Worm (Caenorhabditis elegans) whole organism, late embryonic: Measurements from ENCODE around the gene nhr-167.

ENCODE experiments used
- T23F11.4 ChIP-seq: fragments of 200-800 bp; sonication (Bioruptor generic); optimal IDR thresholded peaks from 2 replicates; lab custom pipeline; 2018; ENCODE audit warnings: mild to moderate bottlenecking, missing genetic modification characterization, missing compliant biosample characterization
- ahr-1 ChIP-seq: sonication (generic microtip); optimal IDR thresholded peaks from 2 replicates; lab custom pipeline; 2016; ENCODE audit warnings: missing genetic modification characterization, missing compliant biosample characterization
- ama-1 ChIP-seq: fragments of 150-350 bp; optimal IDR thresholded peaks from 2 replicates; lab custom pipeline; 2014
- ceh-14 ChIP-seq: sonication (generic microtip); optimal IDR thresholded peaks from 2 replicates; lab custom pipeline; 2016; ENCODE audit warnings: missing genotype, missing genetic modification characterization, missing compliant biosample characterization
- ceh-30 ChIP-seq: fragments of 150-350 bp; optimal IDR thresholded peaks from 2 replicates; lab custom pipeline; 2014; ENCODE audit warnings: missing biosample characterization, missing genetic modification characterization
- ceh-31 ChIP-seq: sonication (generic microtip); optimal IDR thresholded peaks from 2 replicates; lab custom pipeline; 2016; ENCODE audit warnings: missing genetic modification characterization, missing compliant biosample characterization
- ceh-45 ChIP-seq: fragments of 200-800 bp; sonication (Bioruptor generic); IDR thresholded peaks from 2 replicates; pipeline ENCODE4 v1.3.6; 2022; ENCODE audit warnings: missing genetic modification reagents, missing genetic modification characterization, missing compliant biosample characterization
- ceh-48 ChIP-seq: sonication (generic microtip); optimal IDR thresholded peaks from 2 replicates; lab custom pipeline; 2016; ENCODE audit warnings: missing genetic modification characterization, inconsistent platforms, missing compliant biosample characterization
- ceh-6 ChIP-seq: fragments of 200-800 bp; sonication (Bioruptor generic); optimal IDR thresholded peaks from 2 replicates; lab custom pipeline; 2018; ENCODE audit warnings: mild to moderate bottlenecking, missing genetic modification characterization, missing compliant biosample characterization
- ceh-9 ChIP-seq: sonication (generic microtip); optimal IDR thresholded peaks from 2 replicates; lab custom pipeline; 2016; ENCODE audit warnings: mild to moderate bottlenecking, missing genetic modification characterization, inconsistent platforms, missing compliant biosample characterization
- che-1 ChIP-seq: sonication (generic microtip); optimal IDR thresholded peaks from 2 replicates; lab custom pipeline; 2016; ENCODE audit warnings: mild to moderate bottlenecking, missing genetic modification characterization, missing compliant biosample characterization
- dmd-4 ChIP-seq: sonication (generic microtip); optimal IDR thresholded peaks from 2 replicates; lab custom pipeline; 2016; ENCODE audit warnings: borderline replicate concordance, missing genetic modification characterization, missing compliant biosample characterization
- elt-2 ChIP-seq: sonication (generic microtip); optimal IDR thresholded peaks from 2 replicates; lab custom pipeline; 2016; ENCODE audit warnings: missing genetic modification reagents, missing genetic modification characterization, missing compliant biosample characterization
- elt-4 ChIP-seq: sonication (generic microtip); optimal IDR thresholded peaks from 2 replicates; lab custom pipeline; 2016; ENCODE audit warnings: missing genetic modification characterization, missing compliant biosample characterization
- ets-4 ChIP-seq: sonication (generic microtip); optimal IDR thresholded peaks from 2 replicates; lab custom pipeline; 2016; ENCODE audit warnings: missing genetic modification characterization, missing compliant biosample characterization
- fkh-10 ChIP-seq: fragments of 150-350 bp; optimal IDR thresholded peaks from 2 replicates; lab custom pipeline; 2014; ENCODE audit warnings: missing biosample characterization, missing genetic modification reagents, missing genetic modification characterization
- fkh-6 ChIP-seq: sonication (generic microtip); optimal IDR thresholded peaks from 2 replicates; lab custom pipeline; 2016; ENCODE audit warnings: missing genetic modification characterization, missing compliant biosample characterization
- gmeb-2 ChIP-seq: sonication (generic microtip); optimal IDR thresholded peaks from 2 replicates; lab custom pipeline; 2016; ENCODE audit warnings: missing genetic modification characterization, inconsistent platforms, missing compliant biosample characterization
- hlh-13 ChIP-seq: fragments of 200-800 bp; sonication (Bioruptor generic); optimal IDR thresholded peaks from 2 replicates; lab custom pipeline; 2018; ENCODE audit warnings: mild to moderate bottlenecking, missing genetic modification characterization, missing compliant biosample characterization
- hlh-30 ChIP-seq: sonication (generic microtip); optimal IDR thresholded peaks from 2 replicates; lab custom pipeline; 2017; ENCODE audit warnings: antibody characterized with exemption, missing genetic modification characterization, missing compliant biosample characterization; ENCODE audit not compliant: insufficient read depth
- hlh-8 ChIP-seq: sonication (generic microtip); optimal IDR thresholded peaks from 2 replicates; lab custom pipeline; 2016; ENCODE audit warnings: missing genotype, missing genetic modification characterization, missing compliant biosample characterization
- lin-11 ChIP-seq: fragments of 200-800 bp; sonication (Bioruptor generic); optimal IDR thresholded peaks from 2 replicates; lab custom pipeline; 2018; ENCODE audit warnings: mild to moderate bottlenecking, missing genetic modification characterization, missing compliant biosample characterization
- mec-3 ChIP-seq: sonication (generic microtip); optimal IDR thresholded peaks from 2 replicates; lab custom pipeline; 2016; ENCODE audit warnings: borderline replicate concordance, missing genetic modification characterization, missing compliant biosample characterization
- nhr-11 ChIP-seq: fragments of 150-350 bp; optimal IDR thresholded peaks from 2 replicates; lab custom pipeline; 2014; ENCODE audit warnings: missing biosample characterization, missing genetic modification characterization
- npax-4 ChIP-seq: sonication (generic microtip); optimal IDR thresholded peaks from 2 replicates; lab custom pipeline; 2016; ENCODE audit warnings: missing genetic modification characterization, missing compliant biosample characterization
- pag-3 ChIP-seq: sonication (generic microtip); optimal IDR thresholded peaks from 2 replicates; lab custom pipeline; 2016; ENCODE audit warnings: missing compliant biosample characterization, missing genetic modification characterization, borderline replicate concordance
- pat-9 ChIP-seq: fragments of 200-800 bp; sonication (Bioruptor generic); optimal IDR thresholded peaks from 2 replicates; lab custom pipeline; 2018; ENCODE audit warnings: mild to moderate bottlenecking, missing genetic modification characterization, moderate library complexity, missing compliant biosample characterization
- pax-1 ChIP-seq: fragments of 150-350 bp; optimal IDR thresholded peaks from 2 replicates; lab custom pipeline; 2014; ENCODE audit warnings: missing biosample characterization, missing genetic modification characterization
- pha-2 ChIP-seq: sonication (generic microtip); optimal IDR thresholded peaks from 2 replicates; lab custom pipeline; 2017; ENCODE audit warnings: mild to moderate bottlenecking, missing genetic modification characterization, missing compliant biosample characterization
- pros-1 ChIP-seq: fragments of 150-350 bp; optimal IDR thresholded peaks from 2 replicates; lab custom pipeline; 2014; ENCODE audit warnings: missing biosample characterization, missing genetic modification reagents, missing genetic modification characterization
- rnt-1 ChIP-seq: sonication (generic microtip); optimal IDR thresholded peaks from 2 replicates; lab custom pipeline; 2016; ENCODE audit warnings: missing genetic modification characterization, missing compliant biosample characterization
- sox-2 ChIP-seq: fragments of 200-800 bp; sonication (Bioruptor generic); IDR thresholded peaks from 2 replicates; pipeline ENCODE4 v1.3.6; 2022; ENCODE audit warnings: missing genetic modification reagents, missing genetic modification characterization, missing compliant biosample characterization
- syd-9 ChIP-seq: sonication (generic microtip); optimal IDR thresholded peaks from 2 replicates; lab custom pipeline; 2016; ENCODE audit warnings: mild to moderate bottlenecking, missing genetic modification characterization, moderate library complexity, missing compliant biosample characterization
- ttx-3 ChIP-seq: sonication (generic microtip); optimal IDR thresholded peaks from 2 replicates; lab custom pipeline; 2016; ENCODE audit warnings: missing genetic modification reagents, missing genetic modification characterization, missing compliant biosample characterization
- unc-3 ChIP-seq, 2 experiments: fragments of 200-800 bp in 1 of 2; sonication (Bioruptor generic) in 1 of 2; sonication (generic microtip) in 1 of 2; conservative IDR thresholded peaks in 1 of 2; optimal IDR thresholded peaks in 1 of 2; 2 replicates each; pipeline versions ENCODE4 v1.3.6 to Lab custom; 2016 to 2022; ENCODE audit warnings: missing compliant biosample characterization in 2 of 2, missing genetic modification characterization in 2 of 2, missing genetic modification reagents in 1 of 2
- unc-42 ChIP-seq: sonication (generic microtip); optimal IDR thresholded peaks from 2 replicates; lab custom pipeline; 2016; ENCODE audit warnings: missing genotype, missing genetic modification characterization, missing compliant biosample characterization
- unc-86 ChIP-seq: sonication (generic microtip); optimal IDR thresholded peaks from 2 replicates; lab custom pipeline; 2016; ENCODE audit warnings: missing genetic modification characterization, missing compliant biosample characterization
- zip-5 ChIP-seq: sonication (generic microtip); optimal IDR thresholded peaks from 2 replicates; lab custom pipeline; 2016; ENCODE audit warnings: missing genetic modification characterization, missing compliant biosample characterization

nhr-167 gene

DNA sequence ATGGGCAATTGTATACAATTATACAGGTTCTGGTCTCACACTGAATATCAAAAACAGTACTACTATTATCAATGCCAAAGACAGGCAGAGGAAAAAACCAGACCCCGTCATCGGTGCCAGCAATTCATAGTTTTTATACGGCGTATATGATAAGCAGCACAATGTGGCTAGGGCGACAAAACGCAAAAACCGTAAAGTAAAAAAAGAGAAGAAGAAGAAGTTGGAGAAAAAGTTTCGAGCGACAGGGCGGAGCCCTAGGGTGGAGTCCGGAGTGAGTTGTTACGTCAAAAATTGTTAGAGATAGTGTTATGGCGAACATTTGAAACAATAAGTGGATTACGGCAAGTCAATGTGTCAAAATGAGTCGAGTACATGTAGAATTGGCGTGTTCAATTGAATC is 19.7 kb upstream of the nhr-167 start:
- no peak for TF ChIP-seq fkh-10 (GFP tag; lab: Kevin White, UChicago)
- no peak for TF ChIP-seq lin-11 (tag; lab: Kevin White, UChicago)
- no peak for TF ChIP-seq hlh-8 (tag; lab: Kevin White, UChicago)
- no peak for TF ChIP-seq ceh-31 (tag; lab: Kevin White, UChicago)
- no peak for TF ChIP-seq ceh-30
- TF ChIP-seq nhr-11 (tag; lab: Kevin White, UChicago): no peak
- TF ChIP-seq, all 69 proteins: peak for 0

DNA sequence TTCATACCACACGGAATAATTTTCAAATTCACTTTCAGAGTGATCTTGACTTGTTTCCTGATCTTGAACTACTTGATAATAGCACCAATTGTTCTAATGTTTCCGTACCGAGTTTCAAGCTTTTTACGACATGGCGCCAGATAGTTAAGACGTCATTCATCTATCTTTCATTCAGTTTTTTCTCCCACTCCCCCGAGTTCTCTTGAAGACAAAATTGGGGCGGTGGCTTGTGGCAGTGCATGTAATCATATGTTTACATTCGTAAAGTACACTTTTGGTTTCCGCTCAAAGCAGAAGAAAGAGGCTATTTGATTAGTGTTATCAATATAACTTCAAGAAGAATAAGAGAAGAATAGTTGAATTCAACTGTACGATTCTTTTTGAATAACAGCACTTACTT is 17.7 kb upstream of the nhr-167 start:
- TF ChIP-seq syd-9 (tag; lab: Kevin White, UChicago) (no peak), rnt-1 (tag; lab: Kevin White, UChicago) (no peak), ttx-3 (tag; lab: Kevin White, UChicago) (no peak), mec-3 (no peak), pag-3 (tag; lab: Kevin White, UChicago) (no peak), nhr-11 (tag; lab: Kevin White, UChicago) (no peak), pax-1 (no peak), npax-4 (tag; lab: Kevin White, UChicago) (no peak), fkh-6 (tag; lab: Kevin White, UChicago) (no peak), hlh-13 (GFP tag; lab: Kevin White, UChicago) (no peak), che-1 (tag; lab: Kevin White, UChicago) (no peak)
- TF ChIP-seq, all 69 proteins: peak for 0

DNA sequence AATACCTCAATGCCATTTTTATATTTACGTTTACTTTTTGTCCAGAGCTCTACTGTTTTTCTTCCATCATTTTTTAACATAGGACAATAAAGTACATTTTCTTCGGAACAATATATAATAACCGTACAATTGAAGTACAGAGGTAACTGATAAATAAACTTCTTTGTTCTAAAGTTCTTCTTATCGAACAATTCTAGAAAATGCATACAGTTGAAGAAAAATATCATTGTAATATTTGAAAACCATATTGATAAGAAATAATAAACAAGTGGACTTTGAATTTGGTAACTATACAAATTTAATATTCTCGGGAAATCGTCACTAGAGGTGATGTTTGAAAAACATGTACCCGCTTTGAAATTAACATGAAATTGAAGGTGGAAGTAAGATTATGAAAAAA is 14.7 kb upstream of the nhr-167 start:
- no peak for TF ChIP-seq pha-2
- no peak for TF ChIP-seq ets-4 (tag; lab: Kevin White, UChicago)
- no peak for TF ChIP-seq ceh-45 (GFP tag; lab: Robert Waterston, UW)
- TF ChIP-seq T23F11.4 (GFP tag; lab: Kevin White, UChicago): no peak
- TF ChIP-seq sox-2 (GFP tag; lab: Robert Waterston, UW): no peak
- no peak for TF ChIP-seq pat-9
- TF ChIP-seq unc-42 (tag; lab: Kevin White, UChicago): no peak
- no peak for TF ChIP-seq unc-86
- no peak for TF ChIP-seq ttx-3 (tag; lab: Kevin White, UChicago)
- no peak for TF ChIP-seq dmd-4
- no peak for TF ChIP-seq rnt-1 (tag; lab: Kevin White, UChicago)
- no peak for TF ChIP-seq ceh-31 (tag; lab: Kevin White, UChicago)
- no peak for TF ChIP-seq ceh-48 (tag; lab: Kevin White, UChicago)
- no peak for TF ChIP-seq hlh-30 (tag; lab: Kevin White, UChicago)
- TF ChIP-seq pros-1 (tag; lab: Kevin White, UChicago): no peak
- no peak for TF ChIP-seq unc-3 (GFP tag; conservative IDR thresholded peaks at IDR 0.05; lab: Robert Waterston, UW)
- no peak for TF ChIP-seq unc-3 (tag; optimal IDR thresholded peaks at IDR 0.05; lab: Kevin White, UChicago)
- no peak for TF ChIP-seq syd-9 (tag; lab: Kevin White, UChicago)
- TF ChIP-seq gmeb-2 (tag; lab: Kevin White, UChicago): no peak
- TF ChIP-seq zip-5 (tag; lab: Kevin White, UChicago): no peak

DNA sequence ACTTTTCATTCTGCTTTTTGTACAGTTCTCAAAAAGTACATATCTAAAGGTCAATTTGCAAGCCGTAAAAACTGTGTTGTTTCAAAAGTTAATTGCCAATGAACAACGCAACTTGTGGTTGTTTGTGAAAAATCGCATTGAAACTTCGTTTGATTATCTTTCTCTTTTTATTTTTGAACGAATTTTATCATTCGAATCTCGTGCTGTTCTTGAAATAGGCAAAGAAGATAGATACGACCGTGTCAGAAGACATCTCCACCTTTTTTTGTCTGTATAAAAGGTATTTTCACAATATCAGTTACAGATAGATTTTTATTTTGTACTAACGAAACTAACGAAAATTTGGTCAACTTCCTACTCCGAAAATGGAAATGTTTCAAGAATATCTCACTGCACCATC is 12.6 kb upstream of the nhr-167 start, which contains the start of gene C49F5.7:
Gene C49F5.7 (plus strand): TSS at position 301 of the 400 bp plus-strand sequence.
- TF ChIP-seq ceh-14 (tag; lab: Kevin White, UChicago) (no peak), zip-5 (tag; lab: Kevin White, UChicago) (no peak), ahr-1 (no peak), elt-4 (tag; lab: Kevin White, UChicago) (no peak), ama-1 (lab: Kevin White, UChicago) (no peak)

DNA sequence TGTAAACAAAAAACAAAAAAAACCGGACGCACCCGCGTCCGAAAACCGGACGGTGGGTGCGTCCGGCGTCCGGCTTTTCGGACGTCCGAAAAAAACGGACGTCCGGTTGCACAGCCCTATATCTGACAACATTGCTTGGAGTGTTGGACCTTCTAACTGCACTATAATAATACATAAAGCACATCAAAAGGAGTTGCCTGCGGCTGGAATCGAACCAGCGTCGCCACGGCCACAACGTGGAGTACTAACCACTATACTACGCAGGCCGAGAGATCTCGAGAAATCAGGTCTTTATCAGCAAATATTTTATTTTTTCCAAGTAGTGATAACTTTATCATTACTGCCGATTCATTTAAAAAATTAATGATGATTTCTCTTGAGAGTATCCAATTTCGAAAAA is 11.4 kb upstream of the nhr-167 start:
- TF ChIP-seq unc-42 (tag; lab: Kevin White, UChicago): no peak
- TF ChIP-seq pax-1: no peak
- no peak for TF ChIP-seq unc-86
- TF ChIP-seq elt-2 (tag; lab: Kevin White, UChicago): no peak
- TF ChIP-seq ceh-6 (GFP tag; lab: Kevin White, UChicago): no peak
- TF ChIP-seq ceh-9 (tag; lab: Kevin White, UChicago): no peak
